Worm (Caenorhabditis elegans): ENCODE data around the gene pqn-31.

ce11 chrV:9063134-9063533 is 46.2 kb upstream of the pqn-31 start:
- TF ChIP-seq nhr-48 (tag; optimal IDR thresholded peaks at IDR 0.05) (no peak), dmd-9 (GFP tag; IDR thresholded peaks at IDR 0.05) (no peak)

Data from whole organism, L4 larva.